Fruit fly (Drosophila melanogaster) whole organism, embryonic: ENCODE measurements around the gene CG5262.
A peak's percentile ranks its signal among the peaks of the same experiment; 100 is the strongest.

Experiments
- Blimp-1 ChIP-seq: fragments of 200-800 bp; sonication (Bioruptor generic); optimal IDR thresholded peaks from 3 replicates; lab custom pipeline; 2018; ENCODE audit warnings: missing biosample characterization, missing genetic modification characterization, mild to moderate bottlenecking, moderate library complexity, missing genetic modification reagents
- Bteb2 ChIP-seq: fragments of 200-800 bp; sonication (Bioruptor generic); optimal IDR thresholded peaks from 2 replicates; lab custom pipeline; 2016; ENCODE audit warnings: missing biosample characterization, missing genetic modification characterization
- CG12391 ChIP-seq: fragments of 200-800 bp; sonication (Bioruptor generic); optimal IDR thresholded peaks from 3 replicates; lab custom pipeline; 2018; ENCODE audit warnings: missing biosample characterization, mild to moderate bottlenecking, missing genetic modification characterization, moderate library complexity
- CG12744 ChIP-seq: fragments of 200-800 bp; sonication (Bioruptor generic); optimal IDR thresholded peaks from 2 replicates; lab custom pipeline; 2016; ENCODE audit warnings: missing biosample characterization, missing genetic modification characterization
- CG13287 ChIP-seq: fragments of 200-800 bp; sonication (Bioruptor generic); IDR thresholded peaks from 2 replicates; pipeline ENCODE4 v1.3.6; 2022; ENCODE audit warnings: missing biosample characterization, missing genetic modification characterization; ENCODE audit not compliant: partially characterized antibody
- CG13624 ChIP-seq: fragments of 200-800 bp; sonication (Bioruptor generic); optimal IDR thresholded peaks from 2 replicates; lab custom pipeline; 2016; ENCODE audit warnings: missing biosample characterization, missing genetic modification characterization
- CG14667 ChIP-seq: fragments of 200-800 bp; sonication (Bioruptor generic); IDR thresholded peaks from 2 replicates; pipeline ENCODE4 v1.3.6; 2022; ENCODE audit warnings: missing biosample characterization, missing genetic modification characterization
- CG17385 ChIP-seq: fragments of 200-800 bp; sonication (Bioruptor generic); optimal IDR thresholded peaks from 3 replicates; lab custom pipeline; 2018; ENCODE audit warnings: missing biosample characterization, mild to moderate bottlenecking, missing genetic modification characterization
- CG18619 ChIP-seq: fragments of 200-800 bp; sonication (Bioruptor generic); optimal IDR thresholded peaks from 3 replicates; lab custom pipeline; 2017; ENCODE audit warnings: missing biosample characterization, mild to moderate bottlenecking, missing genetic modification characterization
- CG2120 ChIP-seq: fragments of 200-800 bp; sonication (Bioruptor generic); optimal IDR thresholded peaks from 3 replicates; lab custom pipeline; 2016; ENCODE audit warnings: missing biosample characterization, missing genetic modification characterization
- CG2199 ChIP-seq: fragments of 200-800 bp; sonication (Bioruptor generic); IDR thresholded peaks from 3 replicates; pipeline ENCODE4 v1.3.6; 2022; ENCODE audit warnings: missing biosample characterization, missing genetic modification characterization
- CG32772 ChIP-seq: fragments of 200-800 bp; sonication (Bioruptor generic); IDR thresholded peaks from 2 replicates; pipeline ENCODE4 v1.3.6; 2022; ENCODE audit warnings: missing biosample characterization, missing genetic modification characterization
- CG33557 ChIP-seq: fragments of 200-800 bp; sonication (Bioruptor generic); optimal IDR thresholded peaks from 2 replicates; lab custom pipeline; 2019; ENCODE audit warnings: missing biosample characterization, mild to moderate bottlenecking, missing genetic modification characterization, moderate library complexity
- CG7357 ChIP-seq: fragments of 200-800 bp; sonication (Bioruptor generic); IDR thresholded peaks from 3 replicates; pipeline ENCODE4 v1.3.6; 2022; ENCODE audit warnings: missing biosample characterization, missing genetic modification characterization
- CG7987 ChIP-seq: fragments of 200-800 bp; sonication (Bioruptor generic); optimal IDR thresholded peaks from 2 replicates; lab custom pipeline; 2018; ENCODE audit warnings: missing biosample characterization, mild to moderate bottlenecking, missing genetic modification characterization, moderate library complexity
- CG8478 ChIP-seq: fragments of >200 bp; optimal IDR thresholded peaks from 2 replicates; lab custom pipeline; 2018
- CG8765 ChIP-seq: fragments of 200-800 bp; sonication (Bioruptor generic); IDR thresholded peaks from 2 replicates; pipeline ENCODE4 v1.3.6; 2022; ENCODE audit warnings: missing biosample characterization, missing genetic modification characterization
- D ChIP-seq, 2 experiments: fragments of 200-800 bp in 1 of 2; fragments of >200 bp in 1 of 2; sonication (Bioruptor generic) in 1 of 2; optimal IDR thresholded peaks; 2 replicates in 1 of 2; 3 replicates in 1 of 2; lab custom pipeline; 2017; ENCODE audit warnings: mild to moderate bottlenecking in 1 of 2, missing biosample characterization in 1 of 2, missing genetic modification characterization in 1 of 2, missing genetic modification reagents in 1 of 2
- D19B ChIP-seq: fragments of 200-800 bp; sonication (Bioruptor generic); optimal IDR thresholded peaks from 2 replicates; lab custom pipeline; 2017; ENCODE audit warnings: missing biosample characterization, mild to moderate bottlenecking, missing genetic modification characterization
- Dip2 ChIP-seq: fragments of 200-800 bp; sonication (Bioruptor generic); IDR thresholded peaks from 2 replicates; pipeline ENCODE4 v1.3.6; 2022; ENCODE audit warnings: missing biosample characterization, missing genetic modification characterization
- Gsc ChIP-seq: fragments of 200-800 bp; sonication (Bioruptor generic); IDR thresholded peaks from 2 replicates; pipeline ENCODE4 v1.3.6; 2022; ENCODE audit warnings: missing biosample characterization, missing genetic modification characterization
- H15 ChIP-seq: fragments of 200-800 bp; sonication (Bioruptor generic); IDR thresholded peaks from 3 replicates; pipeline ENCODE4 v1.3.6; 2022; ENCODE audit warnings: missing biosample characterization, missing genetic modification characterization
- HLH54F ChIP-seq: fragments of 200-800 bp; sonication (Bioruptor generic); optimal IDR thresholded peaks from 3 replicates; lab custom pipeline; 2016; ENCODE audit warnings: missing biosample characterization, missing genetic modification characterization
- Hmx ChIP-seq: fragments of 200-800 bp; sonication (Bioruptor generic); optimal IDR thresholded peaks from 2 replicates; lab custom pipeline; 2016; ENCODE audit warnings: missing biosample characterization, missing genetic modification characterization
- Hr51 ChIP-seq, 2 experiments: fragments of 200-800 bp; sonication (Bioruptor generic); optimal IDR thresholded peaks; 2 replicates in 1 of 2; 3 replicates in 1 of 2; lab custom pipeline; 2016 to 2018; ENCODE audit warnings: missing biosample characterization in 2 of 2, missing genetic modification characterization in 2 of 2, mild to moderate bottlenecking in 1 of 2, moderate library complexity in 1 of 2
- Nf-YB ChIP-seq: fragments of 200-800 bp; sonication (Bioruptor generic); optimal IDR thresholded peaks from 3 replicates; lab custom pipeline; 2019; ENCODE audit warnings: missing biosample characterization, mild to moderate bottlenecking, missing genetic modification characterization, moderate library complexity
- Rx ChIP-seq: fragments of 200-800 bp; sonication (Bioruptor generic); IDR thresholded peaks from 2 replicates; pipeline ENCODE4 v1.3.6; 2022; ENCODE audit warnings: missing biosample characterization, missing genetic modification characterization
- Sry-δ ChIP-seq: fragments of 200-800 bp; sonication (Bioruptor generic); optimal IDR thresholded peaks from 2 replicates; lab custom pipeline; 2016; ENCODE audit warnings: missing biosample characterization, missing genetic modification characterization
- Usf ChIP-seq: fragments of 200-800 bp; sonication (Bioruptor generic); optimal IDR thresholded peaks from 2 replicates; lab custom pipeline; 2017; ENCODE audit warnings: missing genotype, missing biosample characterization, missing genetic modification characterization
- aop ChIP-seq: fragments of 200-800 bp; sonication (Bioruptor generic); IDR thresholded peaks from 2 replicates; pipeline ENCODE4 v1.3.6; 2022; ENCODE audit warnings: missing biosample characterization, missing genetic modification characterization
- ash1 ChIP-seq: fragments of 200-800 bp; sonication (Bioruptor generic); optimal IDR thresholded peaks from 2 replicates; lab custom pipeline; 2018; ENCODE audit warnings: missing biosample characterization, mild to moderate bottlenecking, missing genetic modification characterization
- ato ChIP-seq: fragments of 200-800 bp; sonication (Bioruptor generic); IDR thresholded peaks from 2 replicates; pipeline ENCODE4 v1.3.6; 2022; ENCODE audit warnings: missing biosample characterization, missing genetic modification characterization; ENCODE audit not compliant: partially characterized antibody
- bsh ChIP-seq, 2 experiments: fragments of 200-800 bp; sonication (Bioruptor generic); optimal IDR thresholded peaks; 2 replicates each; lab custom pipeline; 2017 to 2018; ENCODE audit warnings: mild to moderate bottlenecking in 2 of 2, missing biosample characterization in 2 of 2, missing genetic modification characterization in 2 of 2, moderate library complexity in 1 of 2
- chm ChIP-seq: fragments of 200-800 bp; sonication (Bioruptor generic); IDR thresholded peaks from 2 replicates; pipeline ENCODE4 v1.3.6; 2022; ENCODE audit warnings: missing biosample characterization, missing genetic modification characterization
- cwo ChIP-seq: fragments of 200-800 bp; sonication (Bioruptor generic); optimal IDR thresholded peaks from 3 replicates; lab custom pipeline; 2017; ENCODE audit warnings: missing biosample characterization, missing genetic modification characterization, mild to moderate bottlenecking, moderate library complexity, missing genetic modification reagents
- gcm2 ChIP-seq: fragments of 200-800 bp; sonication (Bioruptor generic); optimal IDR thresholded peaks from 2 replicates; lab custom pipeline; 2016; ENCODE audit warnings: missing biosample characterization, missing genetic modification characterization
- ind ChIP-seq: fragments of 200-800 bp; sonication (Bioruptor generic); optimal IDR thresholded peaks from 3 replicates; lab custom pipeline; 2016; ENCODE audit warnings: missing biosample characterization, missing genetic modification characterization
- insv ChIP-seq, 2 experiments: fragments of 200-800 bp; sonication (Bioruptor generic); optimal IDR thresholded peaks; 3 replicates each; lab custom pipeline; 2016 to 2018; ENCODE audit warnings: missing biosample characterization in 2 of 2, missing genetic modification characterization in 2 of 2
- lov ChIP-seq, 2 experiments: fragments of 200-800 bp in 1 of 2; fragments of >200 bp in 1 of 2; sonication (Bioruptor generic) in 1 of 2; IDR thresholded peaks in 1 of 2; optimal IDR thresholded peaks in 1 of 2; 2 replicates in 1 of 2; 3 replicates in 1 of 2; pipeline versions ENCODE4 v1.3.6 to Lab custom; 2017 to 2022; ENCODE audit warnings: missing biosample characterization in 1 of 2, missing genetic modification characterization in 1 of 2
- mld ChIP-seq: fragments of 200-800 bp; sonication (Bioruptor generic); IDR thresholded peaks from 3 replicates; pipeline ENCODE4 v1.3.6; 2022; ENCODE audit warnings: missing biosample characterization, missing genetic modification characterization; ENCODE audit not compliant: partially characterized antibody
- nmo ChIP-seq: fragments of 200-800 bp; sonication (Bioruptor generic); optimal IDR thresholded peaks from 2 replicates; lab custom pipeline; 2018; ENCODE audit warnings: missing biosample characterization, mild to moderate bottlenecking, missing genetic modification characterization, moderate library complexity
- onecut ChIP-seq: fragments of 200-800 bp; sonication (Bioruptor generic); IDR thresholded peaks from 2 replicates; pipeline ENCODE4 v1.3.6; 2022; ENCODE audit warnings: missing biosample characterization, missing genetic modification characterization
- slou ChIP-seq: fragments of 200-800 bp; sonication (Bioruptor generic); optimal IDR thresholded peaks from 3 replicates; lab custom pipeline; 2016; ENCODE audit warnings: missing biosample characterization, missing genetic modification characterization
- ssp ChIP-seq: fragments of 200-800 bp; sonication (Bioruptor generic); IDR thresholded peaks from 2 replicates; pipeline ENCODE4 v1.3.6; 2022; ENCODE audit warnings: missing biosample characterization, missing genetic modification characterization
- stc ChIP-seq: fragments of 200-800 bp; sonication (Bioruptor generic); IDR thresholded peaks from 2 replicates; pipeline ENCODE4 v1.3.6; 2022; ENCODE audit warnings: missing biosample characterization, missing genetic modification characterization
- tup ChIP-seq: fragments of 200-800 bp; sonication (Bioruptor generic); optimal IDR thresholded peaks from 2 replicates; lab custom pipeline; 2016; ENCODE audit warnings: missing biosample characterization, mild to moderate bottlenecking, missing genetic modification characterization, moderate library complexity
- wek ChIP-seq: fragments of 200-800 bp; sonication (Bioruptor generic); optimal IDR thresholded peaks from 3 replicates; lab custom pipeline; 2018; ENCODE audit warnings: missing biosample characterization, mild to moderate bottlenecking, missing genetic modification characterization, moderate library complexity

The CG5262 gene

dm6 chr3L:20452813-20453682, 22.8 kb upstream of the CG5262 start, which contains the start of gene CG5199 (continued):
- peak; percentile 36 for TF ChIP-seq CG17385 (GFP tag; lab: Kevin White, UChicago)
- peak; percentile 62 for TF ChIP-seq CG33557 (GFP tag; lab: Kevin White, UChicago)
- no peak for TF ChIP-seq stc (GFP tag; lab: Robert Waterston, UW)
- TF ChIP-seq slou (GFP tag; lab: Kevin White, UChicago) = peak; percentile 42
- peak; percentile 89 for TF ChIP-seq Sry-δ (GFP tag; lab: Kevin White, UChicago)
- TF ChIP-seq CG14667 (GFP tag; lab: Robert Waterston, UW) = peak; percentile 60
- TF ChIP-seq Usf (GFP tag; lab: Kevin White, UChicago) = peak; percentile 55
- peak; percentile 7 for TF ChIP-seq tup (GFP tag; lab: Kevin White, UChicago)
- no peak for TF ChIP-seq CG7987
- TF ChIP-seq D (optimal IDR thresholded peaks at IDR 0.05; lab: Kevin White, UChicago) = no peak
- peak; percentile 57 for TF ChIP-seq D (GFP tag; optimal IDR thresholded peaks at IDR 0.05; lab: Kevin White, UChicago)
- TF ChIP-seq lov (optimal IDR thresholded peaks at IDR 0.05; lab: Kevin White, UChicago) = no peak
- TF ChIP-seq lov (GFP tag; IDR thresholded peaks at IDR 0.05; lab: Robert Waterston, UW) = no peak
- TF ChIP-seq Gsc (GFP tag; lab: Robert Waterston, UW) = no peak
- peak in 1 of 2 experiments; percentile 44 for TF ChIP-seq insv (GFP tag; optimal IDR thresholded peaks at IDR 0.05; lab: Kevin White, UChicago)
- TF ChIP-seq ash1 = no peak
- no peak for TF ChIP-seq CG13624 (GFP tag; lab: Kevin White, UChicago)
- peak; percentile 53; the same call in 1 of the 2 replicates for TF ChIP-seq ssp
- no peak for TF ChIP-seq onecut (GFP tag; lab: Robert Waterston, UW)
- TF ChIP-seq Bteb2 (GFP tag; lab: Kevin White, UChicago) = no peak
- TF ChIP-seq Hr51 (GFP tag; optimal IDR thresholded peaks at IDR 0.05; lab: Kevin White, UChicago) = peak; percentile 0 to 65
- no peak for TF ChIP-seq CG8765 (GFP tag; lab: Robert Waterston, UW)
- peak; percentile 41 for TF ChIP-seq cwo (GFP tag; lab: Kevin White, UChicago)
- peak; percentile 39; the same call in 1 of the 3 replicates for TF ChIP-seq H15 (GFP tag; lab: Robert Waterston, UW)
- no peak for TF ChIP-seq CG2199 (GFP tag; lab: Robert Waterston, UW)
- TF ChIP-seq mld (GFP tag; lab: Robert Waterston, UW) = no peak
- no peak for TF ChIP-seq gcm2 (GFP tag; lab: Kevin White, UChicago)
- no peak for TF ChIP-seq Dip2 (GFP tag; lab: Robert Waterston, UW)
- TF ChIP-seq CG7357 (GFP tag; lab: Robert Waterston, UW) = no peak
- peak; percentile 25 for TF ChIP-seq HLH54F
- TF ChIP-seq wek (GFP tag; lab: Kevin White, UChicago) = no peak
- peak; percentile 34; the same call in 1 of the 2 replicates for TF ChIP-seq CG32772 (GFP tag; lab: Robert Waterston, UW)
- no peak for TF ChIP-seq Hmx (GFP tag; lab: Kevin White, UChicago)
- TF ChIP-seq D19B = peak; percentile 89
- TF ChIP-seq CG2120 (GFP tag; lab: Kevin White, UChicago) = peak; percentile 62
- TF ChIP-seq aop (GFP tag; lab: Robert Waterston, UW) = no peak
- TF ChIP-seq CG18619 (GFP tag; lab: Kevin White, UChicago) = peak; percentile 55
- TF ChIP-seq ato (GFP tag; lab: Robert Waterston, UW) = peak; percentile 32; the same call in 1 of the 2 replicates
- peak; percentile 61 for TF ChIP-seq Blimp-1 (GFP tag; lab: Kevin White, UChicago)
- peak; percentile 50 for TF ChIP-seq Nf-YB (GFP tag; lab: Kevin White, UChicago)
- no peak for TF ChIP-seq CG12744 (GFP tag; lab: Kevin White, UChicago)
- TF ChIP-seq CG8478 = no peak
- no peak for TF ChIP-seq chm (GFP tag; lab: Robert Waterston, UW)
- TF ChIP-seq CG13287 (GFP tag; lab: Robert Waterston, UW) = peak; percentile 79
- TF ChIP-seq bsh (GFP tag; optimal IDR thresholded peaks at IDR 0.05; lab: Kevin White, UChicago) = peak in 1 of 2 experiments; percentile 61
- TF ChIP-seq ind (GFP tag; lab: Kevin White, UChicago) = peak; percentile 78
- peak; percentile 36; the same call in 1 of the 2 replicates for TF ChIP-seq Rx (GFP tag; lab: Robert Waterston, UW)
- TF ChIP-seq nmo (GFP tag; lab: Kevin White, UChicago) = peak; percentile 88
- peak; percentile 80 for TF ChIP-seq CG12391
